Fruit fly (Drosophila melanogaster) whole organism, prepupa: Measurements from ENCODE around the gene CG12517.

Source experiments
- Blimp-1 ChIP-seq: fragments of 200-800 bp; sonication (Bioruptor generic); optimal IDR thresholded peaks from 3 replicates; lab custom pipeline; 2017; ENCODE audit warnings: missing biosample characterization, missing genetic modification characterization, mild to moderate bottlenecking, moderate library complexity, missing genetic modification reagents
- CG11294 ChIP-seq: fragments of 200-800 bp; sonication (Bioruptor generic); IDR thresholded peaks from 2 replicates; pipeline ENCODE4 v1.3.6; 2022; ENCODE audit warnings: missing biosample characterization, missing genetic modification characterization
- CG11902 ChIP-seq: fragments of 200-800 bp; sonication (Bioruptor generic); optimal IDR thresholded peaks from 3 replicates; lab custom pipeline; 2016; ENCODE audit warnings: missing biosample characterization, missing genetic modification characterization
- CG6163 ChIP-seq: fragments of 200-800 bp; sonication (Bioruptor generic); IDR thresholded peaks from 3 replicates; pipeline ENCODE4 v1.3.6; 2022; ENCODE audit warnings: missing biosample characterization, missing genetic modification characterization
- CG7368 ChIP-seq: fragments of 200-800 bp; sonication (Bioruptor generic); optimal IDR thresholded peaks from 3 replicates; lab custom pipeline; 2016; ENCODE audit warnings: missing biosample characterization, missing genetic modification characterization
- Eip75B ChIP-seq: fragments of 200-800 bp; sonication (Bioruptor generic); optimal IDR thresholded peaks from 3 replicates; lab custom pipeline; 2016; ENCODE audit warnings: missing biosample characterization, missing genetic modification characterization
- Eip93F ChIP-seq: fragments of 200-800 bp; sonication (Bioruptor generic); optimal IDR thresholded peaks from 2 replicates; lab custom pipeline; 2016; ENCODE audit warnings: missing biosample characterization, mild to moderate bottlenecking, missing genetic modification characterization
- Hr38 ChIP-seq: sonication (Bioruptor generic); optimal IDR thresholded peaks from 2 replicates; lab custom pipeline; 2016; ENCODE audit warnings: missing biosample characterization, missing genetic modification characterization
- Lpt ChIP-seq: fragments of 200-800 bp; sonication (Bioruptor generic); optimal IDR thresholded peaks from 3 replicates; lab custom pipeline; 2016; ENCODE audit warnings: missing biosample characterization, missing genetic modification characterization
- fd85E ChIP-seq: fragments of 200-800 bp; sonication (Bioruptor generic); optimal IDR thresholded peaks from 3 replicates; lab custom pipeline; 2016; ENCODE audit warnings: missing biosample characterization, missing genetic modification characterization
- lz ChIP-seq: fragments of 200-800 bp; sonication (Bioruptor generic); optimal IDR thresholded peaks from 3 replicates; lab custom pipeline; 2016; ENCODE audit warnings: missing biosample characterization, missing genetic modification characterization
- vri ChIP-seq: fragments of 200-800 bp; sonication (Bioruptor generic); optimal IDR thresholded peaks from 3 replicates; lab custom pipeline; 2016; ENCODE audit warnings: missing biosample characterization, mild to moderate bottlenecking, missing genetic modification characterization

- TF ChIP-seq CG11294 (GFP tag; lab: Robert Waterston, UW) (no peak), Eip93F (GFP tag; lab: Kevin White, UChicago) (no peak), vri (GFP tag; lab: Kevin White, UChicago) (peak; percentile 42), CG7368 (GFP tag; lab: Kevin White, UChicago) (no peak), Eip75B (GFP tag; lab: Kevin White, UChicago) (no peak), CG11902 (GFP tag; lab: Kevin White, UChicago) (no peak), Hr38 (GFP tag; lab: Kevin White, UChicago) (no peak), Blimp-1 (no peak), CG6163 (GFP tag; lab: Robert Waterston, UW) (no peak), lz (no peak), fd85E (GFP tag; lab: Kevin White, UChicago) (peak; percentile 8), Lpt (GFP tag; lab: Kevin White, UChicago) (no peak)
These were observed 27.6 kb upstream of the CG12517 start, which contains the start of gene CG6700 for dm6 chr2L:10842326-10842725.
